Fruit fly (Drosophila melanogaster) whole organism, wandering third instar larva: ENCODE measurements around the gene mRRF2.

ENCODE experiments used
- Abd-B ChIP-seq: fragments of >200 bp; optimal IDR thresholded peaks from 2 replicates; lab custom pipeline; 2017; ENCODE audit warnings: missing biosample characterization, missing genetic modification characterization
- CG9705 ChIP-seq: fragments of 200-800 bp; sonication (Bioruptor generic); optimal IDR thresholded peaks from 2 replicates; lab custom pipeline; 2018; ENCODE audit warnings: missing biosample characterization, mild to moderate bottlenecking, missing genetic modification characterization
- Dfd ChIP-seq: fragments of >200 bp; optimal IDR thresholded peaks from 2 replicates; lab custom pipeline; 2017; ENCODE audit warnings: missing biosample characterization, missing genetic modification characterization
- Dif ChIP-seq: fragments of 200-275, 200-300 bp; sonication (Bioruptor generic); optimal IDR thresholded peaks from 2 replicates; lab custom pipeline; 2018; ENCODE audit warnings: missing biosample characterization, missing genetic modification characterization; ENCODE audit not compliant: partially characterized antibody
- HLH106 ChIP-seq: fragments of 200-800 bp; optimal IDR thresholded peaks from 3 replicates; lab custom pipeline; 2019; ENCODE audit warnings: missing biosample characterization, mild to moderate bottlenecking, missing genetic modification characterization, moderate library complexity
- Hnf4 ChIP-seq: fragments of 200-800 bp; sonication (Bioruptor generic); optimal IDR thresholded peaks from 2 replicates; lab custom pipeline; 2016; ENCODE audit warnings: missing biosample characterization, mild to moderate bottlenecking, missing genetic modification characterization
- Hr83 ChIP-seq: fragments of 200-300 bp; sonication (Bioruptor generic); optimal IDR thresholded peaks from 2 replicates; lab custom pipeline; 2016; ENCODE audit warnings: missing biosample characterization, mild to moderate bottlenecking, missing genetic modification characterization, moderate library complexity; ENCODE audit not compliant: poor library complexity, severe bottlenecking
- Jra ChIP-seq: sonication (Bioruptor generic); optimal IDR thresholded peaks from 2 replicates; lab custom pipeline; 2016; ENCODE audit warnings: missing biosample characterization, missing genetic modification characterization
- Mio ChIP-seq: sonication (Bioruptor generic); optimal IDR thresholded peaks from 2 replicates; lab custom pipeline; 2016; ENCODE audit warnings: missing biosample characterization, missing genetic modification characterization
- Myc ChIP-seq: fragments of >200 bp; optimal IDR thresholded peaks from 2 replicates; lab custom pipeline; 2017
- N ChIP-seq: fragments of >200 bp; optimal IDR thresholded peaks from 2 replicates; lab custom pipeline; 2018; ENCODE audit warnings: missing biosample characterization, missing external identifiers, missing genetic modification characterization
- OdsH ChIP-seq: fragments of 200-800 bp; sonication (Bioruptor generic); optimal IDR thresholded peaks from 2 replicates; lab custom pipeline; 2016; ENCODE audit warnings: missing biosample characterization, mild to moderate bottlenecking, missing genetic modification characterization
- Rel ChIP-seq, 2 experiments: fragments of 200-800 bp; sonication (Bioruptor generic) in 1 of 2; optimal IDR thresholded peaks; 2 replicates in 1 of 2; 3 replicates in 1 of 2; lab custom pipeline; 2016 to 2019; ENCODE audit warnings: mild to moderate bottlenecking in 2 of 2, missing biosample characterization in 2 of 2, missing genetic modification characterization in 2 of 2, moderate library complexity in 1 of 2
- Sp1 ChIP-seq: fragments of 200-800 bp; sonication (Bioruptor generic); optimal IDR thresholded peaks from 3 replicates; lab custom pipeline; 2019; ENCODE audit warnings: missing biosample characterization, mild to moderate bottlenecking, missing genetic modification characterization, moderate library complexity
- Vsx2 ChIP-seq: fragments of 200-300, 225-300 bp; sonication (Bioruptor generic); optimal IDR thresholded peaks from 2 replicates; lab custom pipeline; 2018; ENCODE audit warnings: missing biosample characterization, missing genetic modification characterization; ENCODE audit not compliant: partially characterized antibody
- br ChIP-seq: fragments of 200-800 bp; sonication (Bioruptor generic); optimal IDR thresholded peaks from 2 replicates; lab custom pipeline; 2016; ENCODE audit warnings: missing biosample characterization, missing genetic modification characterization
- dl ChIP-seq, 2 experiments: fragments of 175-275, 200-275 bp in 1 of 2; fragments of 200-275 bp in 1 of 2; sonication (Bioruptor generic); optimal IDR thresholded peaks; lab custom pipeline; 2018; ENCODE audit warnings: mild to moderate bottlenecking in 2 of 2, missing biosample characterization in 2 of 2, missing genetic modification characterization in 2 of 2, moderate library complexity in 2 of 2; ENCODE audit not compliant: partially characterized antibody in 2 of 2, insufficient read depth in 1 of 2
- ey ChIP-seq: fragments of 200-800 bp; sonication (Bioruptor generic); optimal IDR thresholded peaks from 2 replicates; lab custom pipeline; 2016; ENCODE audit warnings: missing biosample characterization, missing genetic modification characterization
- foxo ChIP-seq, 2 experiments: fragments of 200-800 bp; sonication (Bioruptor generic); optimal IDR thresholded peaks; 2 replicates in 1 of 2; 3 replicates in 1 of 2; lab custom pipeline; 2016 to 2017; ENCODE audit warnings: missing biosample characterization in 2 of 2, missing genetic modification characterization in 2 of 2
- fru ChIP-seq: fragments of 200-800 bp; sonication (Bioruptor generic); optimal IDR thresholded peaks from 3 replicates; lab custom pipeline; 2016; ENCODE audit warnings: missing biosample characterization, mild to moderate bottlenecking, missing genetic modification characterization
- h ChIP-seq: fragments of 200-800 bp; sonication (Bioruptor generic); optimal IDR thresholded peaks from 3 replicates; lab custom pipeline; 2016; ENCODE audit warnings: missing biosample characterization, mild to moderate bottlenecking, missing genetic modification characterization
- jim ChIP-seq: fragments of 175-275, 200-325 bp; sonication (Bioruptor generic); optimal IDR thresholded peaks from 2 replicates; lab custom pipeline; 2016; ENCODE audit warnings: missing biosample characterization, mild to moderate bottlenecking, missing genetic modification characterization
- lola ChIP-seq: fragments of >200 bp; optimal IDR thresholded peaks from 2 replicates; lab custom pipeline; 2017; ENCODE audit warnings: missing biosample characterization, missing genetic modification characterization
- pan ChIP-seq: fragments of >200 bp; optimal IDR thresholded peaks from 2 replicates; lab custom pipeline; 2017
- psq ChIP-seq: fragments of 200-800 bp; sonication (Bioruptor generic); optimal IDR thresholded peaks from 3 replicates; lab custom pipeline; 2017; ENCODE audit warnings: missing biosample characterization, mild to moderate bottlenecking, missing genetic modification characterization, moderate library complexity
- rgr ChIP-seq: fragments of 200-800 bp; sonication (Bioruptor generic); optimal IDR thresholded peaks from 3 replicates; lab custom pipeline; 2016; ENCODE audit warnings: missing biosample characterization, mild to moderate bottlenecking, missing genetic modification characterization
- sage ChIP-seq: fragments of 200-800 bp; sonication (Bioruptor generic); optimal IDR thresholded peaks from 2 replicates; lab custom pipeline; 2016; ENCODE audit warnings: missing biosample characterization, mild to moderate bottlenecking, missing genetic modification characterization
- sv ChIP-seq: fragments of 200-800 bp; sonication (Bioruptor generic); optimal IDR thresholded peaks from 3 replicates; lab custom pipeline; 2016; ENCODE audit warnings: missing biosample characterization, missing genetic modification characterization
- usp ChIP-seq: fragments of >200 bp; optimal IDR thresholded peaks from 2 replicates; lab custom pipeline; 2017; ENCODE audit warnings: missing biosample characterization, missing genetic modification characterization
- woc ChIP-seq: sonication (Bioruptor generic); optimal IDR thresholded peaks from 2 replicates; lab custom pipeline; 2016; ENCODE audit warnings: missing biosample characterization, mild to moderate bottlenecking, missing genetic modification characterization

Gene mRRF2

DNA sequence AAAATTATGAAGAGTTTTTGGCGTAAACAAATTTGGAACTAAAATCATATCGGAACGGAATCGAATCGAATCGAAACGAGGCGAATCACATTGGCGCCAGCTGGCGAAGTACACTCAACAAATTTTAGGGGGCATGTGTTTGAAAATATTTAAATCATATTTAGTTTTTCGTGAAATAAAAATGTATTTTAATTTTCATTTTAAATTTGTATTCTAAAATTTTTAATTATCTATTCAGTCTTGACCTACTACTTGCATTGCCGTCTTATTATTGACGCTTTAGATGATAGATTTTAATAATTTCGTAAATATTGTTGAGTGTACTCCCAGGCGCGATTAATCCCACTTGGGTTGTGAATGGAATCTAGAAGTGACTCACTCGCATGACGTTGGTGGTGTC, 15.7 kb downstream of the mRRF2 start:
- TF ChIP-seq Jra (GFP tag; lab: Kevin White, UChicago), result no peak
- TF ChIP-seq ey (GFP tag; lab: Kevin White, UChicago), result no peak
- TF ChIP-seq fru (GFP tag; lab: Kevin White, UChicago), result no peak
- no peak for TF ChIP-seq dl (GFP tag; optimal IDR thresholded peaks at IDR 0.05; lab: Kevin White, UChicago; ENCODE audit: insufficient read depth in 1 of 2, partially characterized antibody in 2 of 2)
- no peak for TF ChIP-seq Dif
- TF ChIP-seq Abd-B, result no peak
- TF ChIP-seq CG9705 (GFP tag; lab: Kevin White, UChicago), result no peak
- no peak for TF ChIP-seq N (GFP tag; lab: Kevin White, UChicago)
- TF ChIP-seq Rel (GFP tag; optimal IDR thresholded peaks at IDR 0.05; lab: Kevin White, UChicago), result no peak
- TF ChIP-seq Rel (tag; optimal IDR thresholded peaks at IDR 0.05; lab: Kevin White, UChicago), result no peak

- TF ChIP-seq dl (GFP tag; optimal IDR thresholded peaks at IDR 0.05; lab: Kevin White, UChicago; ENCODE audit: insufficient read depth in 1 of 2, partially characterized antibody in 2 of 2), result no peak
- no peak for TF ChIP-seq Myc (lab: Kevin White, UChicago)
- TF ChIP-seq pan (lab: Kevin White, UChicago), result no peak
- TF ChIP-seq rgr (GFP tag; lab: Kevin White, UChicago), result no peak
- TF ChIP-seq Dfd, result no peak
- TF ChIP-seq Vsx2 (GFP tag; lab: Kevin White, UChicago), result no peak
- TF ChIP-seq Hr83, result no peak
- no peak for TF ChIP-seq foxo (GFP tag; optimal IDR thresholded peaks at IDR 0.05; lab: Kevin White, UChicago)
- no peak for TF ChIP-seq lola (GFP tag; lab: Kevin White, UChicago)
- TF ChIP-seq HLH106 (tag; lab: Kevin White, UChicago), result no peak
- no peak for TF ChIP-seq sv (GFP tag; lab: Kevin White, UChicago)
- no peak for TF ChIP-seq psq (GFP tag; lab: Kevin White, UChicago)
- no peak for TF ChIP-seq Jra (GFP tag; lab: Kevin White, UChicago)
- no peak for TF ChIP-seq jim (GFP tag; lab: Kevin White, UChicago)
- TF ChIP-seq Mio (GFP tag; lab: Kevin White, UChicago), result no peak
- TF ChIP-seq Sp1 (GFP tag; lab: Kevin White, UChicago), result no peak
These were observed 17.7 kb downstream of the mRRF2 start for dm6 chr3R:22631156-22631555.

dm6 chr3R:22632181-22632580, 18.7 kb downstream of the mRRF2 start:
- TF ChIP-seq Hnf4, result no peak
- no peak for TF ChIP-seq N (GFP tag; lab: Kevin White, UChicago)
- TF ChIP-seq sage (GFP tag; lab: Kevin White, UChicago), result no peak
- no peak for TF ChIP-seq ey (GFP tag; lab: Kevin White, UChicago)
- no peak for TF ChIP-seq br (GFP tag; lab: Kevin White, UChicago)
- TF ChIP-seq dl (GFP tag; optimal IDR thresholded peaks at IDR 0.05; lab: Kevin White, UChicago; ENCODE audit: insufficient read depth in 1 of 2, partially characterized antibody in 2 of 2), result no peak
- no peak for TF ChIP-seq Jra (GFP tag; lab: Kevin White, UChicago)
- TF ChIP-seq Vsx2 (GFP tag; lab: Kevin White, UChicago), result no peak
- peak; percentile 43 for TF ChIP-seq Myc (lab: Kevin White, UChicago)
- TF ChIP-seq pan (lab: Kevin White, UChicago), result no peak
- TF ChIP-seq h, result no peak
- no peak for TF ChIP-seq woc
- no peak for TF ChIP-seq usp (GFP tag; lab: Kevin White, UChicago)
- TF ChIP-seq fru (GFP tag; lab: Kevin White, UChicago), result no peak
- TF ChIP-seq sv (GFP tag; lab: Kevin White, UChicago), result no peak
- TF ChIP-seq lola (GFP tag; lab: Kevin White, UChicago), result no peak
- TF ChIP-seq Rel (GFP tag; optimal IDR thresholded peaks at IDR 0.05; lab: Kevin White, UChicago), result no peak
- TF ChIP-seq Rel (tag; optimal IDR thresholded peaks at IDR 0.05; lab: Kevin White, UChicago), result peak; percentile 14
- TF ChIP-seq Abd-B, result no peak

- TF ChIP-seq Mio (GFP tag; lab: Kevin White, UChicago), result no peak
- TF ChIP-seq Dfd, result no peak
- TF ChIP-seq ey (GFP tag; lab: Kevin White, UChicago), result no peak
- TF ChIP-seq Myc (lab: Kevin White, UChicago), result peak; percentile 25
- no peak for TF ChIP-seq OdsH (GFP tag; lab: Kevin White, UChicago)
These were observed 19.5 kb downstream of the mRRF2 start for dm6 chr3R:22632980-22633379.
